Worm (Caenorhabditis elegans) whole organism, early embryonic: ENCODE results near the gene ddx-15.

Source experiments
- B0310.2 ChIP-seq: sonication (generic microtip); optimal IDR thresholded peaks from 2 replicates; lab custom pipeline; 2016; ENCODE audit warnings: mild to moderate bottlenecking, missing genetic modification characterization, missing compliant biosample characterization
- F13C5.2 ChIP-seq: sonication (generic microtip); optimal IDR thresholded peaks from 2 replicates; lab custom pipeline; 2017; ENCODE audit warnings: mild to moderate bottlenecking, missing genetic modification characterization, inconsistent platforms, missing compliant biosample characterization
- aly-1 ChIP-seq: sonication (generic microtip); optimal IDR thresholded peaks from 2 replicates; lab custom pipeline; 2016; ENCODE audit warnings: missing genetic modification characterization, missing compliant biosample characterization
- ama-1 ChIP-seq: fragments of 150-350 bp; optimal IDR thresholded peaks from 2 replicates; lab custom pipeline; 2014
- ceh-13 ChIP-seq: fragments of 200-800 bp; sonication (Bioruptor generic); optimal IDR thresholded peaks from 2 replicates; lab custom pipeline; 2018; ENCODE audit warnings: mild to moderate bottlenecking, missing genetic modification characterization, missing compliant biosample characterization
- ceh-36 ChIP-seq: sonication (generic microtip); optimal IDR thresholded peaks from 2 replicates; lab custom pipeline; 2016; ENCODE audit warnings: missing genetic modification characterization, inconsistent platforms, missing compliant biosample characterization
- ets-7 ChIP-seq: sonication (generic microtip); optimal IDR thresholded peaks from 2 replicates; lab custom pipeline; 2016; ENCODE audit warnings: missing genotype, missing genetic modification characterization, missing compliant biosample characterization
- flt-1 ChIP-seq: fragments of 200-800 bp; sonication (Bioruptor generic); IDR thresholded peaks from 2 replicates; pipeline ENCODE4 v1.3.6; 2022; ENCODE audit warnings: missing genetic modification characterization, missing compliant biosample characterization
- hmbx-1 ChIP-seq: sonication (generic microtip); optimal IDR thresholded peaks from 2 replicates; lab custom pipeline; 2016; ENCODE audit warnings: mild to moderate bottlenecking, missing genetic modification characterization, missing compliant biosample characterization
- hmg-4 ChIP-seq: fragments of 200-800 bp; sonication (Bioruptor generic); optimal IDR thresholded peaks from 2 replicates; lab custom pipeline; 2018; ENCODE audit warnings: mild to moderate bottlenecking, missing genetic modification characterization, missing compliant biosample characterization
- hnd-1 ChIP-seq: sonication (generic microtip); optimal IDR thresholded peaks from 2 replicates; lab custom pipeline; 2016; ENCODE audit warnings: missing genetic modification characterization, missing compliant biosample characterization
- pes-1 ChIP-seq: fragments of 200-800 bp; sonication (Bioruptor generic); IDR thresholded peaks from 2 replicates; pipeline ENCODE4 v1.3.6; 2022; ENCODE audit warnings: missing genetic modification reagents, missing genetic modification characterization, missing compliant biosample characterization
- scrt-1 ChIP-seq: fragments of 200-800 bp; sonication (Bioruptor generic); IDR thresholded peaks from 2 replicates; pipeline ENCODE4 v1.3.6; 2022; ENCODE audit warnings: missing genetic modification characterization, missing compliant biosample characterization
- sea-1 ChIP-seq: fragments of 200-800 bp; sonication (Bioruptor generic); conservative IDR thresholded peaks from 2 replicates; pipeline ENCODE4 v1.3.6; 2022; ENCODE audit warnings: missing genetic modification characterization, missing compliant biosample characterization
- tbx-11 ChIP-seq: fragments of 200-800 bp; sonication (Bioruptor generic); IDR thresholded peaks from 2 replicates; pipeline ENCODE4 v1.3.6; 2022; ENCODE audit warnings: missing genetic modification characterization, missing compliant biosample characterization
- tbx-37 ChIP-seq: fragments of 200-800 bp; sonication (Bioruptor generic); conservative IDR thresholded peaks from 2 replicates; pipeline ENCODE4 v1.3.6; 2022; ENCODE audit warnings: missing genetic modification reagents, missing genetic modification characterization, missing compliant biosample characterization
- tra-4 ChIP-seq: sonication (generic microtip); optimal IDR thresholded peaks from 2 replicates; lab custom pipeline; 2017; ENCODE audit warnings: missing genetic modification characterization, missing compliant biosample characterization

ddx-15 gene

DNA sequence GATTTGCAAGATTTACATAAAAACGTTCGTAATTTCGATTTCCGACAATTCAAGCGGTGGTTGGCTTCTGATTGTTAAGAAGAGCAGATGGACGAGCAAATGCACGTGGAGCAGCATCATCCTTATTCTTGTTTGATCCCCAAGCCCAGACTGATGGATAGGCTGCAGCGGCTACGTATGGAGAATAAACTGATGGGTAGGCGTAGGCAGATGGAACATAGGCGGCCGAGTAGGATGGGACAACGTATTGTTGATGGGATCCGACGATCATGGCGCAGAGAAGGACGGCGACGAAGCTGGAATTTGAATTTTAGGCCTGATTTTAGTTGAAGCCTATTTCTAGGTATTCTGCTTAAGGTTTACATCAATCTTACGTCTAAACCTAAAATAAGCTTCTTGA, 23.3 kb downstream of the ddx-15 start:
- TF ChIP-seq hnd-1 (tag; lab: Kevin White, UChicago) (no peak), ama-1 (lab: Kevin White, UChicago) (no peak), tra-4 (tag; lab: Kevin White, UChicago) (no peak), hmbx-1 (tag; lab: Kevin White, UChicago) (no peak), ceh-13 (GFP tag; lab: Kevin White, UChicago) (no peak), ceh-36 (no peak), B0310.2 (tag; lab: Kevin White, UChicago) (no peak), pes-1 (GFP tag; lab: Robert Waterston, UW) (no peak), sea-1 (GFP tag; lab: Robert Waterston, UW) (no peak), ets-7 (no peak), tbx-11 (no peak), F13C5.2 (no peak), tbx-37 (GFP tag; lab: Robert Waterston, UW) (no peak), hmg-4 (GFP tag; lab: Kevin White, UChicago) (no peak), aly-1 (tag; lab: Kevin White, UChicago) (no peak)

ce11 chrIII:5566496-5566895, 25.0 kb downstream of the ddx-15 start:
- TF ChIP-seq ceh-36 (no peak), hnd-1 (tag; lab: Kevin White, UChicago) (no peak), aly-1 (tag; lab: Kevin White, UChicago) (no peak), ama-1 (lab: Kevin White, UChicago) (no peak), F13C5.2 (no peak), ceh-13 (GFP tag; lab: Kevin White, UChicago) (no peak), hmg-4 (GFP tag; lab: Kevin White, UChicago) (no peak), tra-4 (tag; lab: Kevin White, UChicago) (no peak), B0310.2 (tag; lab: Kevin White, UChicago) (no peak), sea-1 (GFP tag; lab: Robert Waterston, UW) (no peak), tbx-37 (GFP tag; lab: Robert Waterston, UW) (no peak), scrt-1 (GFP tag; lab: Robert Waterston, UW) (no peak), flt-1 (GFP tag; lab: Robert Waterston, UW) (no peak), hmbx-1 (tag; lab: Kevin White, UChicago) (no peak), ets-7 (no peak), tbx-11 (no peak), pes-1 (GFP tag; lab: Robert Waterston, UW) (no peak)

- no peak for TF ChIP-seq ets-7
- no peak for TF ChIP-seq hmbx-1 (tag; lab: Kevin White, UChicago)
- TF ChIP-seq hmg-4 (GFP tag; lab: Kevin White, UChicago): no peak
- TF ChIP-seq scrt-1 (GFP tag; lab: Robert Waterston, UW): no peak
- no peak for TF ChIP-seq B0310.2 (tag; lab: Kevin White, UChicago)
- TF ChIP-seq sea-1 (GFP tag; lab: Robert Waterston, UW): no peak
- no peak for TF ChIP-seq flt-1 (GFP tag; lab: Robert Waterston, UW)
- TF ChIP-seq tbx-11: no peak
- no peak for TF ChIP-seq ama-1 (lab: Kevin White, UChicago)
- TF ChIP-seq hnd-1 (tag; lab: Kevin White, UChicago): no peak
These were observed 25.8 kb downstream of the ddx-15 start for ce11 chrIII:5565699-5566098.

DNA sequence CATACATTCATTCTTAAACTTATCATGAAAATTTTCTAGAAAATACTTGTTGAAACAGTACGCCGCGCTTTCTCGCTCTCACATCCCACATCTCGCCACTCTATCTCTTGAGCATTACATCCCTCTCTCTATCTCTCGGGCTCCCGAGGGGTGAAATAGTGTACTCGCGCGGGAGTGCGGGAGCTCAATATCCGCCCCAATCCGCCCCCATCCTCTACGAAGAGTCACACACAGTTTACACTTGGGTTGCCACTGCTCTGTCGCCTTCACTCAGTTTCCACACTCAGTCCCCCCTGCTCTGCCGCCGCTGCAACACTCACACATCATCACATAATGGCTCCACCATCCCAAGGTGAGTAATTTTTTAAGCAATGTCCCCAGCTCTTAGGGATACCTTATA, 26.7 kb downstream of the ddx-15 start, which contains the start of gene mlc-3:
TSS of gene mlc-3 (plus strand) at position 227 of the 400 bp plus-strand sequence.
- TF ChIP-seq ets-7 (no peak), tbx-37 (GFP tag; lab: Robert Waterston, UW) (0 out of 2 replicates have a peak, but pooled peaks have one; percentile 2), hmg-4 (GFP tag; lab: Kevin White, UChicago) (peak; percentile 12)

- TF ChIP-seq hmbx-1 (tag; lab: Kevin White, UChicago): no peak
- no peak for TF ChIP-seq ceh-36
- no peak for TF ChIP-seq F13C5.2
- no peak for TF ChIP-seq ets-7
- TF ChIP-seq B0310.2 (tag; lab: Kevin White, UChicago): no peak
- TF ChIP-seq hnd-1 (tag; lab: Kevin White, UChicago): no peak
- no peak for TF ChIP-seq flt-1 (GFP tag; lab: Robert Waterston, UW)
- TF ChIP-seq ceh-13 (GFP tag; lab: Kevin White, UChicago): no peak
- no peak for TF ChIP-seq tra-4 (tag; lab: Kevin White, UChicago)
- TF ChIP-seq tbx-11: no peak
- no peak for TF ChIP-seq aly-1 (tag; lab: Kevin White, UChicago)
- no peak for TF ChIP-seq sea-1 (GFP tag; lab: Robert Waterston, UW)
- no peak for TF ChIP-seq pes-1 (GFP tag; lab: Robert Waterston, UW)
These were observed 27.2 kb downstream of the ddx-15 start for ce11 chrIII:5564325-5564724.

DNA sequence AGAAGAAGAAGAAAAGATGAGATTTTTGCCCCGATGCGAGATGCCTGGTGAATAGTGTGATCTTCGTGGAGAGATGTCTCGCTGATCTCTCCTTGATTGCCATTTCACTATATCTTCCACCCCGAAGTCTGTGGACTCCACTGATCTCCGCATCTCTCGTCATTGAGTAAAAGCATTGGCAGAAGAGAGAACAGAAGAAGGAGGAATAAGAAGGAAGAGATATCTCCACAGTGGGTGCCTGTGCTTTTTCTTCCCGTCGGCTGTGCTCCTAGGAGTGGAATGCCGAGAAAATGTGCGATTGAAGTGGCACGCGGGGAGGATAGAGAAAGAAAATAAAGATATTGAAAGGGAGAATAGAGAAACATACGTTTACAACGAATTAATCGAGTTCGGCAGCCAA, 27.8 kb downstream of the ddx-15 start:
- TF ChIP-seq ceh-13 (GFP tag; lab: Kevin White, UChicago) (no peak), hnd-1 (tag; lab: Kevin White, UChicago) (no peak)

DNA sequence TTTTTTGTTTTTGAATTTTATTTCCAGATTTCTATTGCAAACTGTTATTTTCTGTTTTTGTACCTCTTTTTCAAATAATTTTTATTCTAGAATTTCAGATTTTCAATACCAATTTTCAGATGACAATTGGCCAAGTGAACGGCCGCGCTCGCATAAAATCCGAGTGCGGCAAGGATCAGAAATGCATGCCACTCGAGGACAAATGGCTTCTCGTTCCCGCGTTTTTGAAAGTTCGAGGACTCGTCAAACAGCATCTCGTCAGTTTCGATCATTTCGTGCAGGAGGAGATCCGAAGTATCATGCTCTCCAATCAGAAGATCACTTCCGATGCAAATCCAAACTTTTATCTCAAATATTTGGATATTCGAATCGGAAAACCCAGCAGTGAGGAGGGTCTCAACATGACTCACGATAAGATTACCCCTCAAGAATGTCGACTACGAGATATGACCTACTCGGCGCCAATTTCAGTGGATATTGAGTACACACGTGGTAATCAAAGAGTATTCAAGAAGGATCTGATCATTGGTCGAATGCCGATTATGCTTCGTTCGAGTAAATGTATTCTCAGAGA, 34.2 kb downstream of the ddx-15 start, which contains the start of gene rpc-2:
TSS of gene rpc-2 (plus strand) at position 120 of the 574 bp plus-strand sequence.
- TF ChIP-seq tbx-11 (no peak), ama-1 (lab: Kevin White, UChicago) (no peak), aly-1 (tag; lab: Kevin White, UChicago) (no peak), hmg-4 (GFP tag; lab: Kevin White, UChicago) (no peak), ceh-36 (no peak), F13C5.2 (no peak), ets-7 (no peak), pes-1 (GFP tag; lab: Robert Waterston, UW) (no peak), tbx-37 (GFP tag; lab: Robert Waterston, UW) (no peak), B0310.2 (tag; lab: Kevin White, UChicago) (no peak), sea-1 (GFP tag; lab: Robert Waterston, UW) (no peak), flt-1 (GFP tag; lab: Robert Waterston, UW) (no peak), tra-4 (tag; lab: Kevin White, UChicago) (no peak), ceh-13 (GFP tag; lab: Kevin White, UChicago) (no peak), hmbx-1 (tag; lab: Kevin White, UChicago) (no peak), hnd-1 (tag; lab: Kevin White, UChicago) (no peak), scrt-1 (GFP tag; lab: Robert Waterston, UW) (no peak)
